Worm (Caenorhabditis elegans) whole organism, L4 larva: Measurements from ENCODE around the gene F47B8.3.
A peak's percentile ranks its signal among the peaks of the same experiment; 100 is the strongest.

Experiments
- D1046.2 ChIP-seq: fragments of 200-800 bp; sonication (Bioruptor generic); IDR thresholded peaks from 2 replicates; pipeline ENCODE4 v1.3.6; 2022; ENCODE audit warnings: missing genetic modification characterization, missing compliant biosample characterization
- F49E8.2 ChIP-seq: sonication (generic microtip); optimal IDR thresholded peaks from 2 replicates; lab custom pipeline; 2016; ENCODE audit warnings: missing compliant biosample characterization, mild to moderate bottlenecking, missing genetic modification characterization, borderline replicate concordance
- Y75B8A.6 ChIP-seq: fragments of 200-800 bp; sonication (Bioruptor generic); IDR thresholded peaks from 2 replicates; pipeline ENCODE4 v1.3.6; 2022; ENCODE audit warnings: missing genetic modification reagents, missing genetic modification characterization, missing compliant biosample characterization
- ZK337.2 ChIP-seq: fragments of 200-800 bp; sonication (Bioruptor generic); IDR thresholded peaks from 2 replicates; pipeline ENCODE4 v1.3.6; 2022; ENCODE audit warnings: missing genetic modification reagents, missing genetic modification characterization, missing compliant biosample characterization
- aly-2 ChIP-seq: sonication (generic microtip); optimal IDR thresholded peaks from 2 replicates; lab custom pipeline; 2018; ENCODE audit warnings: missing biosample characterization, missing genetic modification characterization
- ama-1 ChIP-seq: fragments of 150-350 bp; optimal IDR thresholded peaks from 2 replicates; lab custom pipeline; 2014; ENCODE audit warnings: inconsistent platforms, mixed read lengths
- ceh-20 ChIP-seq: fragments of 200-800 bp; sonication (Bioruptor generic); IDR thresholded peaks from 2 replicates; pipeline ENCODE4 v1.3.6; 2022; ENCODE audit warnings: missing genetic modification reagents, missing genetic modification characterization, missing compliant biosample characterization
- ceh-32 ChIP-seq: sonication (generic microtip); optimal IDR thresholded peaks from 2 replicates; lab custom pipeline; 2016; ENCODE audit warnings: mild to moderate bottlenecking, missing genetic modification characterization, missing compliant biosample characterization; ENCODE audit not compliant: poor library complexity
- ceh-44 ChIP-seq: fragments of 200-800 bp; sonication (Bioruptor generic); IDR thresholded peaks from 2 replicates; pipeline ENCODE4 v1.3.6; 2022; ENCODE audit warnings: missing genetic modification reagents, missing genetic modification characterization, missing compliant biosample characterization
- ceh-62 ChIP-seq: sonication (generic microtip); optimal IDR thresholded peaks from 2 replicates; lab custom pipeline; 2017; ENCODE audit warnings: missing biosample characterization, missing genetic modification characterization
- ctbp-1 ChIP-seq: fragments of 200-800 bp; sonication (Bioruptor generic); IDR thresholded peaks from 2 replicates; pipeline ENCODE4 v1.3.6; 2022; ENCODE audit warnings: missing genetic modification reagents, missing genetic modification characterization, missing compliant biosample characterization
- daf-12 ChIP-seq: fragments of 150-350 bp; optimal IDR thresholded peaks from 2 replicates; lab custom pipeline; 2014; ENCODE audit warnings: missing biosample characterization, missing genetic modification reagents, missing genetic modification characterization
- daf-8 ChIP-seq: fragments of 200-800 bp; sonication (Bioruptor generic); IDR thresholded peaks from 2 replicates; pipeline ENCODE4 v1.3.6; 2022; ENCODE audit warnings: missing genetic modification characterization, missing compliant biosample characterization
- dmd-6 ChIP-seq: fragments of 200-800 bp; sonication (Bioruptor generic); IDR thresholded peaks from 2 replicates; pipeline ENCODE4 v1.3.6; 2022; ENCODE audit warnings: missing genetic modification reagents, missing genetic modification characterization, missing compliant biosample characterization
- dve-1 ChIP-seq: sonication (generic microtip); optimal IDR thresholded peaks from 2 replicates; lab custom pipeline; 2017; ENCODE audit warnings: antibody characterized with exemption, mild to moderate bottlenecking, missing genetic modification characterization, missing compliant biosample characterization; ENCODE audit not compliant: insufficient read depth
- egl-27 ChIP-seq: sonication (generic microtip); optimal IDR thresholded peaks from 3 replicates; lab custom pipeline; 2017; ENCODE audit warnings: missing biosample characterization, missing genetic modification reagents, missing genetic modification characterization
- gei-8 ChIP-seq: fragments of 200-800 bp; sonication (Bioruptor generic); optimal IDR thresholded peaks from 2 replicates; lab custom pipeline; 2018; ENCODE audit warnings: mild to moderate bottlenecking, missing genetic modification characterization, missing compliant biosample characterization
- hif-1 ChIP-seq, 2 experiments: sonication (generic microtip); optimal IDR thresholded peaks; 2 replicates each; lab custom pipeline; 2016 to 2017; ENCODE audit warnings: missing compliant biosample characterization in 2 of 2, missing genetic modification characterization in 2 of 2, missing genetic modification reagents in 2 of 2, missing genotype in 2 of 2, mild to moderate bottlenecking in 1 of 2
- hlh-11 ChIP-seq: fragments of 200-800 bp; sonication (Bioruptor generic); optimal IDR thresholded peaks from 2 replicates; lab custom pipeline; 2018; ENCODE audit warnings: mild to moderate bottlenecking, missing genetic modification characterization, missing compliant biosample characterization
- hlh-30 ChIP-seq: sonication (generic microtip); optimal IDR thresholded peaks from 2 replicates; lab custom pipeline; 2017; ENCODE audit warnings: antibody characterized with exemption, mild to moderate bottlenecking, missing genetic modification characterization, missing compliant biosample characterization; ENCODE audit not compliant: insufficient read depth
- hmg-1.1 ChIP-seq: fragments of 200-800 bp; sonication (Bioruptor generic); IDR thresholded peaks from 2 replicates; pipeline ENCODE4 v1.3.6; 2022; ENCODE audit warnings: missing genetic modification reagents, missing genetic modification characterization, missing compliant biosample characterization
- jun-1 ChIP-seq: fragments of 150-350 bp; optimal IDR thresholded peaks from 2 replicates; lab custom pipeline; 2014; ENCODE audit warnings: missing biosample characterization, missing genetic modification reagents, missing genetic modification characterization
- lim-7 ChIP-seq: fragments of 200-800 bp; sonication (Bioruptor generic); IDR thresholded peaks from 2 replicates; pipeline ENCODE4 v1.3.6; 2022; ENCODE audit warnings: missing genetic modification characterization, missing compliant biosample characterization
- lin-1 ChIP-seq: fragments of 200-800 bp; sonication (Bioruptor generic); IDR thresholded peaks from 2 replicates; pipeline ENCODE4 v1.3.6; 2022; ENCODE audit warnings: missing genetic modification reagents, missing genetic modification characterization, missing compliant biosample characterization
- lir-3 ChIP-seq: sonication (generic microtip); optimal IDR thresholded peaks from 2 replicates; lab custom pipeline; 2016; ENCODE audit warnings: mild to moderate bottlenecking, missing genetic modification characterization, missing compliant biosample characterization
- madf-5 ChIP-seq, 2 experiments: fragments of 200-800 bp; sonication (Bioruptor generic); IDR thresholded peaks; 2 replicates each; pipeline ENCODE4 v1.3.6; 2022; ENCODE audit warnings: missing compliant biosample characterization in 2 of 2, missing genetic modification characterization in 2 of 2
- mdt-29 ChIP-seq: fragments of 200-800 bp; sonication (Bioruptor generic); IDR thresholded peaks from 2 replicates; pipeline ENCODE4 v1.3.6; 2022; ENCODE audit warnings: missing genetic modification reagents, missing genetic modification characterization, missing compliant biosample characterization
- mes-2 ChIP-seq: sonication (generic microtip); optimal IDR thresholded peaks from 2 replicates; lab custom pipeline; 2016; ENCODE audit warnings: missing genotype, mild to moderate bottlenecking, missing genetic modification characterization, missing compliant biosample characterization; ENCODE audit not compliant: poor library complexity, severe bottlenecking
- mxl-3 ChIP-seq: fragments of 200-800 bp; sonication (Bioruptor generic); optimal IDR thresholded peaks from 2 replicates; lab custom pipeline; 2018; ENCODE audit warnings: mild to moderate bottlenecking, missing genetic modification characterization, missing compliant biosample characterization
- nhr-10 ChIP-seq: fragments of 150-350 bp; optimal IDR thresholded peaks from 2 replicates; lab custom pipeline; 2014; ENCODE audit warnings: missing biosample characterization, missing genetic modification characterization
- nhr-111 ChIP-seq: fragments of 200-800 bp; sonication (Bioruptor generic); optimal IDR thresholded peaks from 2 replicates; lab custom pipeline; 2018; ENCODE audit warnings: mild to moderate bottlenecking, missing genetic modification characterization, missing compliant biosample characterization
- nhr-6 ChIP-seq: fragments of 150-350 bp; optimal IDR thresholded peaks from 2 replicates; lab custom pipeline; 2014; ENCODE audit warnings: missing biosample characterization, missing genetic modification characterization
- nhr-77 ChIP-seq: fragments of 150-350 bp; optimal IDR thresholded peaks from 2 replicates; lab custom pipeline; 2014; ENCODE audit warnings: missing biosample characterization, missing genetic modification characterization
- pha-4 ChIP-seq, 2 experiments: fragments of 150-350 bp in 1 of 2; fragments of 200-800 bp in 1 of 2; sonication (Bioruptor generic) in 1 of 2; IDR thresholded peaks in 1 of 2; optimal IDR thresholded peaks in 1 of 2; 2 replicates each; pipeline versions ENCODE4 v1.3.6 to Lab custom; 2014 to 2022; ENCODE audit warnings: missing genetic modification characterization in 2 of 2, missing genetic modification reagents in 2 of 2, missing biosample characterization in 1 of 2, missing compliant biosample characterization in 1 of 2
- php-3 ChIP-seq: fragments of 200-800 bp; sonication (Bioruptor generic); IDR thresholded peaks from 2 replicates; pipeline ENCODE4 v1.3.6; 2022; ENCODE audit warnings: missing genetic modification reagents, missing genetic modification characterization, missing compliant biosample characterization
- rbr-2 ChIP-seq: sonication (generic microtip); optimal IDR thresholded peaks from 2 replicates; lab custom pipeline; 2016; ENCODE audit warnings: missing genotype, missing genetic modification characterization, missing compliant biosample characterization
- sdz-12 ChIP-seq: fragments of 200-800 bp; sonication (Bioruptor generic); optimal IDR thresholded peaks from 2 replicates; lab custom pipeline; 2018; ENCODE audit warnings: mild to moderate bottlenecking, missing genetic modification characterization, missing compliant biosample characterization
- skn-1 ChIP-seq: fragments of 150-350 bp; optimal IDR thresholded peaks from 2 replicates; lab custom pipeline; 2014; ENCODE audit warnings: missing biosample characterization, missing genetic modification characterization
- snpc-4 ChIP-seq: fragments of 150-350 bp; optimal IDR thresholded peaks from 2 replicates; lab custom pipeline; 2014; ENCODE audit warnings: missing biosample characterization, missing genetic modification characterization
- spr-1 ChIP-seq: sonication (generic microtip); optimal IDR thresholded peaks from 2 replicates; lab custom pipeline; 2016; ENCODE audit warnings: mild to moderate bottlenecking, missing genetic modification characterization, missing compliant biosample characterization
- spr-3 ChIP-seq: fragments of 200-800 bp; sonication (Bioruptor generic); optimal IDR thresholded peaks from 2 replicates; lab custom pipeline; 2018; ENCODE audit warnings: mild to moderate bottlenecking, missing genetic modification characterization, missing compliant biosample characterization
- tag-97 ChIP-seq: fragments of 200-800 bp; sonication (Bioruptor generic); IDR thresholded peaks from 2 replicates; pipeline ENCODE4 v1.3.6; 2022; ENCODE audit warnings: missing genetic modification characterization, missing compliant biosample characterization
- tra-1 ChIP-seq: fragments of 200-800 bp; sonication (Bioruptor generic); IDR thresholded peaks from 2 replicates; pipeline ENCODE4 v1.3.6; 2022; ENCODE audit warnings: missing genetic modification reagents, missing genetic modification characterization, missing compliant biosample characterization
- unc-130 ChIP-seq: sonication (generic microtip); optimal IDR thresholded peaks from 2 replicates; lab custom pipeline; 2016; ENCODE audit warnings: missing genetic modification reagents, missing genetic modification characterization, missing compliant biosample characterization
- unc-62 ChIP-seq, 3 experiments: fragments of 150-350 bp in 1 of 3; sonication (generic microtip); optimal IDR thresholded peaks in 2 of 3; peaks in 1 of 3; 1 replicate in 1 of 3; 2 replicates in 2 of 3; lab custom pipeline; 2014 to 2017; ENCODE audit warnings: missing biosample characterization in 3 of 3, missing genetic modification characterization in 3 of 3, missing genetic modification reagents in 3 of 3, missing genotype in 1 of 3
- zag-1 ChIP-seq: fragments of 150-350 bp; optimal IDR thresholded peaks from 2 replicates; lab custom pipeline; 2014; ENCODE audit warnings: missing biosample characterization, missing genetic modification characterization
- zfp-3 ChIP-seq: fragments of 200-800 bp; sonication (Bioruptor generic); conservative IDR thresholded peaks from 2 replicates; pipeline ENCODE4 v1.3.6; 2022; ENCODE audit warnings: missing genetic modification reagents, missing genetic modification characterization, missing compliant biosample characterization
- zip-2 ChIP-seq: fragments of 150-350 bp; optimal IDR thresholded peaks from 2 replicates; lab custom pipeline; 2014; ENCODE audit warnings: missing biosample characterization, missing genetic modification characterization
- ztf-7 ChIP-seq: fragments of 150-350 bp; optimal IDR thresholded peaks from 2 replicates; lab custom pipeline; 2014; ENCODE audit warnings: missing biosample characterization, missing genetic modification characterization

The F47B8.3 gene

DNA sequence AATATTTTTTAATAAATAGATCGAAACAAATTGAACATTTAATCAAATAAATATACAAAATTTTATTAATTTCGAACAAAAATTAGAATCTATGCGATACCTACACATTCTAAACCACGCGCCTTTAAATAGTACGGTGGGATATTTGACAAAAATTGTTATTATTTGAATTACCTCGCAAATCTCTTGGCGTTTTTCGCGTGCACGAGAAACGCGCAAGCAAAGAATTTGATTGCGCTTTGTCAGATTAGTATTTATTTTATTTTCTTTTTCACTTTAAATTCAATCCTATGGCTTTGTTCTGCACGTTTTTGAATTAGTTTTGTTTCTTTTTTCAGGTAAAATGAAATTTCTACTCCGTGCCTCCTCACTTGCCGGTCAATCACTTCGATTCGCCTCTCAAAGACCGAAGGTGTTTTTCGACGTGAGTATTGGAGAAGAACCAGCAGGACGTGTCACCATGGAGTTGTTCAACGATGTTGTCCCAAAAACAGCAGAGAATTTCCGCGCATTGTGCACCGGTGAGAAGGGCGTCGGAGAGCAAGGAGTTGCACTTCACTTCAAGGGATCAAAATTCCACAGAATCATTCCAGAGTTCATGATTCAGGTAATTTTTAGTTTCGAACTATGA is 33.0 kb upstream of the F47B8.3 start, which contains the start of gene cyn-1 (continued):
- TF ChIP-seq ztf-7 (tag; lab: Kevin White, UChicago) (peak; percentile 53), skn-1 (tag; lab: Kevin White, UChicago) (no peak), ceh-20 (GFP tag; lab: Robert Waterston, UW) (no peak), tag-97 (no peak), mes-2 (peak; percentile 93), hmg-1.1 (GFP tag; lab: Robert Waterston, UW) (peak; percentile 77), mxl-3 (GFP tag; lab: Kevin White, UChicago) (no peak), hif-1 (tag; optimal IDR thresholded peaks at IDR 0.05; lab: Kevin White, UChicago) (peak in 1 of 2 experiments; percentile 25), mdt-29 (GFP tag; lab: Robert Waterston, UW) (no peak), madf-5 (GFP tag; IDR thresholded peaks at IDR 0.05; lab: Robert Waterston, UW) (no peak), nhr-111 (GFP tag; lab: Kevin White, UChicago) (no peak), nhr-6 (tag; lab: Kevin White, UChicago) (peak; percentile 96), jun-1 (peak; percentile 54), F49E8.2 (peak; percentile 1), Y75B8A.6 (GFP tag; lab: Robert Waterston, UW) (no peak), lin-1 (GFP tag; lab: Robert Waterston, UW) (no peak), dve-1 (tag; lab: Kevin White, UChicago) (peak; percentile 85), unc-130 (GFP tag; lab: Kevin White, UChicago) (peak; percentile 41), hlh-11 (tag; lab: Kevin White, UChicago) (peak; percentile 66), pha-4 (GFP tag; IDR thresholded peaks at IDR 0.05; lab: Robert Waterston, UW) (peak; percentile 49; the same call in 1 of the 2 replicates), pha-4 (tag; optimal IDR thresholded peaks at IDR 0.05; lab: Kevin White, UChicago) (peak; percentile 72), ceh-32 (tag; lab: Kevin White, UChicago) (no peak), ceh-44 (GFP tag; lab: Robert Waterston, UW) (no peak), daf-8 (GFP tag; lab: Robert Waterston, UW) (no peak), dmd-6 (peak; percentile 55; the same call in 1 of the 2 replicates), ceh-62 (no peak), spr-1 (tag; lab: Kevin White, UChicago) (peak; percentile 66), spr-3 (GFP tag; lab: Kevin White, UChicago) (peak; percentile 17), lim-7 (GFP tag; lab: Robert Waterston, UW) (no peak), rbr-2 (tag; lab: Kevin White, UChicago) (peak; percentile 73), ctbp-1 (no peak; the same call in 1 of the 2 replicates), zfp-3 (GFP tag; lab: Robert Waterston, UW) (no peak), zip-2 (peak; percentile 38), D1046.2 (GFP tag; lab: Robert Waterston, UW) (no peak), ama-1 (lab: Kevin White, UChicago) (peak; percentile 10), lir-3 (tag; lab: Kevin White, UChicago) (no peak), nhr-77 (tag; lab: Kevin White, UChicago) (peak; percentile 54), aly-2 (no peak), sdz-12 (GFP tag; lab: Kevin White, UChicago) (no peak), nhr-10 (tag; lab: Kevin White, UChicago) (no peak), php-3 (GFP tag; lab: Robert Waterston, UW) (no peak), tra-1 (GFP tag; lab: Robert Waterston, UW) (no peak), hlh-30 (tag; lab: Kevin White, UChicago) (peak; percentile 52), daf-12 (tag; lab: Kevin White, UChicago) (no peak), snpc-4 (tag; lab: Kevin White, UChicago) (no peak), ZK337.2 (GFP tag; lab: Robert Waterston, UW) (no peak), gei-8 (GFP tag; lab: Kevin White, UChicago) (no peak), egl-27 (tag; lab: Kevin White, UChicago) (no peak), zag-1 (tag; lab: Kevin White, UChicago) (peak; percentile 8), unc-62 (GFP tag; optimal IDR thresholded peaks at IDR 0.05 in 1 of 2; lab: Kevin White, UChicago) (no peak), unc-62 (tag; optimal IDR thresholded peaks at IDR 0.05; lab: Kevin White, UChicago) (no peak)
